Worm (Caenorhabditis elegans) whole organism, L4 larva: Measurements from ENCODE around the gene ZK686.5.

Experiments
- R02D3.7 ChIP-seq: fragments of 150-350 bp; sonication (generic microtip); optimal IDR thresholded peaks from 3 replicates; lab custom pipeline; 2014; ENCODE audit warnings: missing biosample characterization, missing genetic modification characterization
- jun-1 ChIP-seq: fragments of 150-350 bp; optimal IDR thresholded peaks from 2 replicates; lab custom pipeline; 2014; ENCODE audit warnings: missing biosample characterization, missing genetic modification reagents, missing genetic modification characterization
- nhr-237 ChIP-seq: sonication (generic microtip); optimal IDR thresholded peaks from 2 replicates; lab custom pipeline; 2017; ENCODE audit warnings: missing biosample characterization, missing genetic modification characterization
- nhr-48 ChIP-seq: sonication (generic microtip); optimal IDR thresholded peaks from 2 replicates; lab custom pipeline; 2016; ENCODE audit warnings: mild to moderate bottlenecking, missing genetic modification characterization, missing compliant biosample characterization

DNA sequence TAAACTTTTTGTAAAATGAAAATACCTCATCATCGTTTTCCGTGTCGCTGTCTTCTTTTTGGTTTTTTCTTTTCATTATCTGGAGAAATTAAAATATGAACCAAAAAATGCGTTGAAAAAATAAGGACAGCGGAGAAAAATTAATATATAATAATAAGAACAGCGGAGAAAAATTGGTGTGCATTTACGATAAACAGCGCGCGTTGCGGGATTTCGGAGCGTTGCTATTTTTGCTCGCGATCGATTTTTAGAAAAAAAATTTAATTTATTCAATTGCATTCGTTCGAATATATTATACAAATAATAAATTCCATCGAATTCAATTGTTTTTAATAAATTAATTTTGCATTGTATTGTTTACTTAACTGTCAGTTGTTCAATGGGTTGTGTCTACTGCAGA is 1.3 kb downstream of the ZK686.5 start, which contains the start of gene ZK686.2:
- TF ChIP-seq nhr-48 (tag; lab: Kevin White, UChicago) (no peak), nhr-237 (tag; lab: Kevin White, UChicago) (no peak), R02D3.7 (tag; lab: Kevin White, UChicago) (peak; percentile 60), jun-1 (no peak)
